Fruit fly (Drosophila melanogaster) whole organism, embryonic: Measurements from ENCODE around the gene CG13894.

ENCODE experiments used
- Asciz ChIP-seq: fragments of 200-800 bp; sonication (Bioruptor generic); optimal IDR thresholded peaks from 2 replicates; lab custom pipeline; 2017; ENCODE audit warnings: missing biosample characterization, mild to moderate bottlenecking, missing genetic modification characterization, missing genetic modification reagents
- BEAF-32 ChIP-seq: fragments of 200-800 bp; sonication (Bioruptor generic); optimal IDR thresholded peaks from 3 replicates; lab custom pipeline; 2017; ENCODE audit warnings: missing biosample characterization, missing genetic modification characterization, mild to moderate bottlenecking, moderate library complexity, missing genetic modification reagents
- CG10274 ChIP-seq: fragments of 200-800 bp; sonication (Bioruptor generic); optimal IDR thresholded peaks from 3 replicates; lab custom pipeline; 2017; ENCODE audit warnings: missing biosample characterization, mild to moderate bottlenecking, missing genetic modification characterization
- CG14014 ChIP-seq: fragments of 200-800 bp; sonication (Bioruptor generic); IDR thresholded peaks from 2 replicates; pipeline ENCODE4 v1.3.6; 2022; ENCODE audit warnings: missing biosample characterization, missing genetic modification characterization
- CG15601 ChIP-seq: fragments of 200-800 bp; sonication (Bioruptor generic); optimal IDR thresholded peaks from 3 replicates; lab custom pipeline; 2019; ENCODE audit warnings: missing biosample characterization, mild to moderate bottlenecking, missing genetic modification characterization, moderate library complexity
- CG1602 ChIP-seq: fragments of 200-800 bp; sonication (Bioruptor generic); optimal IDR thresholded peaks from 3 replicates; lab custom pipeline; 2016; ENCODE audit warnings: missing biosample characterization, missing genetic modification characterization
- CG16779 ChIP-seq: fragments of 200-800 bp; sonication (Bioruptor generic); IDR thresholded peaks from 2 replicates; pipeline ENCODE4 v1.3.6; 2022; ENCODE audit warnings: missing biosample characterization, missing genetic modification characterization
- CG16863 ChIP-seq: fragments of 200-800 bp; sonication (Bioruptor generic); optimal IDR thresholded peaks from 3 replicates; lab custom pipeline; 2016; ENCODE audit warnings: missing biosample characterization, missing genetic modification characterization
- CG17912 ChIP-seq: fragments of 200-800 bp; sonication (Bioruptor generic); optimal IDR thresholded peaks from 2 replicates; lab custom pipeline; 2018; ENCODE audit warnings: missing biosample characterization, mild to moderate bottlenecking, missing genetic modification characterization
- CG18011 ChIP-seq: fragments of 200-800 bp; sonication (Bioruptor generic); optimal IDR thresholded peaks from 2 replicates; lab custom pipeline; 2017; ENCODE audit warnings: missing biosample characterization, missing genetic modification characterization, mild to moderate bottlenecking, moderate library complexity, missing genotype
- CG30020 ChIP-seq: fragments of 200-800 bp; optimal IDR thresholded peaks from 2 replicates; lab custom pipeline; 2019; ENCODE audit warnings: missing biosample characterization, mild to moderate bottlenecking, missing genetic modification characterization, moderate library complexity
- CG31224 ChIP-seq: fragments of 200-800 bp; sonication (Bioruptor generic); IDR thresholded peaks from 2 replicates; pipeline ENCODE4 v1.3.6; 2022; ENCODE audit warnings: missing biosample characterization, missing genetic modification characterization
- CG33557 ChIP-seq: fragments of 200-800 bp; sonication (Bioruptor generic); optimal IDR thresholded peaks from 2 replicates; lab custom pipeline; 2019; ENCODE audit warnings: missing biosample characterization, mild to moderate bottlenecking, missing genetic modification characterization, moderate library complexity
- CG3995 ChIP-seq: fragments of 200-800 bp; sonication (Bioruptor generic); optimal IDR thresholded peaks from 3 replicates; lab custom pipeline; 2016; ENCODE audit warnings: missing biosample characterization, missing genetic modification characterization
- CG4282 ChIP-seq: fragments of 200-800 bp; sonication (Bioruptor generic); optimal IDR thresholded peaks from 2 replicates; lab custom pipeline; 2016; ENCODE audit warnings: missing biosample characterization, missing genetic modification characterization
- CG5953 ChIP-seq: fragments of 200-800 bp; sonication (Bioruptor generic); IDR thresholded peaks from 2 replicates; pipeline ENCODE4 v1.3.6; 2022; ENCODE audit warnings: missing biosample characterization, missing genetic modification characterization
- CG6175 ChIP-seq: fragments of 200-800 bp; sonication (Bioruptor generic); IDR thresholded peaks from 3 replicates; pipeline ENCODE4 v1.3.6; 2022; ENCODE audit warnings: missing biosample characterization, missing genetic modification characterization
- CG7556 ChIP-seq: fragments of 200-800 bp; sonication (Bioruptor generic); optimal IDR thresholded peaks from 2 replicates; lab custom pipeline; 2017; ENCODE audit warnings: missing biosample characterization, mild to moderate bottlenecking, missing genetic modification characterization
- CG7745 ChIP-seq: fragments of 200-800 bp; sonication (Bioruptor generic); optimal IDR thresholded peaks from 2 replicates; lab custom pipeline; 2018; ENCODE audit warnings: missing biosample characterization, mild to moderate bottlenecking, missing genetic modification characterization, moderate library complexity
- CG7786 ChIP-seq: fragments of 200-800 bp; sonication (Bioruptor generic); optimal IDR thresholded peaks from 2 replicates; lab custom pipeline; 2016; ENCODE audit warnings: missing biosample characterization, missing genetic modification characterization
- CG9817 ChIP-seq: fragments of 200-800 bp; sonication (Bioruptor generic); optimal IDR thresholded peaks from 2 replicates; lab custom pipeline; 2018; ENCODE audit warnings: missing biosample characterization, mild to moderate bottlenecking, missing genetic modification characterization, moderate library complexity
- D ChIP-seq, 2 experiments: fragments of 200-800 bp in 1 of 2; fragments of >200 bp in 1 of 2; sonication (Bioruptor generic) in 1 of 2; optimal IDR thresholded peaks; 2 replicates in 1 of 2; 3 replicates in 1 of 2; lab custom pipeline; 2017; ENCODE audit warnings: mild to moderate bottlenecking in 1 of 2, missing biosample characterization in 1 of 2, missing genetic modification characterization in 1 of 2, missing genetic modification reagents in 1 of 2
- Deaf1 ChIP-seq: fragments of 200-800 bp; optimal IDR thresholded peaks from 3 replicates; lab custom pipeline; 2019; ENCODE audit warnings: missing biosample characterization, mild to moderate bottlenecking, missing genetic modification characterization, moderate library complexity
- E2f2 ChIP-seq: fragments of 200-800 bp; sonication (Bioruptor generic); IDR thresholded peaks from 2 replicates; pipeline ENCODE4 v1.3.6; 2022; ENCODE audit warnings: missing biosample characterization, missing genetic modification characterization
- Ets65A ChIP-seq: fragments of 200-800 bp; sonication (Bioruptor generic); peaks from one replicate; lab custom pipeline; 2016; ENCODE audit warnings: missing biosample characterization, missing genetic modification characterization
- HLH4C ChIP-seq: fragments of 200-800 bp; sonication (Bioruptor generic); IDR thresholded peaks from 3 replicates; pipeline ENCODE4 v1.3.6; 2022; ENCODE audit warnings: missing biosample characterization, missing genetic modification characterization; ENCODE audit not compliant: partially characterized antibody
- Hey ChIP-seq: fragments of 200-800 bp; sonication (Bioruptor generic); optimal IDR thresholded peaks from 3 replicates; lab custom pipeline; 2018; ENCODE audit warnings: missing biosample characterization, mild to moderate bottlenecking, missing genetic modification characterization
- Hr51 ChIP-seq, 2 experiments: fragments of 200-800 bp; sonication (Bioruptor generic); optimal IDR thresholded peaks; 2 replicates in 1 of 2; 3 replicates in 1 of 2; lab custom pipeline; 2016 to 2018; ENCODE audit warnings: missing biosample characterization in 2 of 2, missing genetic modification characterization in 2 of 2, mild to moderate bottlenecking in 1 of 2, moderate library complexity in 1 of 2
- Max ChIP-seq: fragments of 200-800 bp; sonication (Bioruptor generic); optimal IDR thresholded peaks from 2 replicates; lab custom pipeline; 2016; ENCODE audit warnings: missing biosample characterization, mild to moderate bottlenecking, missing genetic modification characterization
- NfI ChIP-seq: fragments of 200-800 bp; sonication (Bioruptor generic); optimal IDR thresholded peaks from 3 replicates; lab custom pipeline; 2018; ENCODE audit warnings: missing biosample characterization, mild to moderate bottlenecking, missing genetic modification characterization, moderate library complexity
- Ravus ChIP-seq: fragments of 200-800 bp; sonication (Bioruptor generic); IDR thresholded peaks from 2 replicates; pipeline ENCODE4 v1.3.6; 2022; ENCODE audit warnings: missing biosample characterization, missing genetic modification characterization
- Xrp1 ChIP-seq: fragments of 200-800 bp; sonication (Bioruptor generic); IDR thresholded peaks from 2 replicates; pipeline ENCODE4 v1.3.6; 2022; ENCODE audit warnings: missing biosample characterization, missing genetic modification characterization
- al ChIP-seq: fragments of 200-800 bp; sonication (Bioruptor generic); IDR thresholded peaks from 2 replicates; pipeline ENCODE4 v1.3.6; 2022; ENCODE audit warnings: missing biosample characterization, missing genetic modification characterization
- ato ChIP-seq: fragments of 200-800 bp; sonication (Bioruptor generic); IDR thresholded peaks from 2 replicates; pipeline ENCODE4 v1.3.6; 2022; ENCODE audit warnings: missing biosample characterization, missing genetic modification characterization; ENCODE audit not compliant: partially characterized antibody
- cad ChIP-seq: fragments of >200 bp; optimal IDR thresholded peaks from 2 replicates; lab custom pipeline; 2017; ENCODE audit warnings: missing biosample characterization, missing genetic modification characterization
- cas ChIP-seq: fragments of 200-800 bp; sonication (Bioruptor generic); IDR thresholded peaks from 2 replicates; pipeline ENCODE4 v1.3.6; 2022; ENCODE audit warnings: missing biosample characterization, missing genetic modification characterization
- danr ChIP-seq: fragments of 200-800 bp; sonication (Bioruptor generic); IDR thresholded peaks from 2 replicates; pipeline ENCODE4 v1.3.6; 2022; ENCODE audit warnings: missing biosample characterization, missing genetic modification characterization
- dimm ChIP-seq: fragments of 200-800 bp; sonication (Bioruptor generic); IDR thresholded peaks from 2 replicates; pipeline ENCODE4 v1.3.6; 2022; ENCODE audit warnings: missing biosample characterization, missing genetic modification characterization
- disco-r ChIP-seq: fragments of 200-800 bp; sonication (Bioruptor generic); optimal IDR thresholded peaks from 2 replicates; lab custom pipeline; 2016; ENCODE audit warnings: missing biosample characterization, missing genetic modification characterization
- ems ChIP-seq: fragments of 200-800 bp; sonication (Bioruptor generic); optimal IDR thresholded peaks from 3 replicates; lab custom pipeline; 2016; ENCODE audit warnings: missing biosample characterization, missing genetic modification characterization
- gem ChIP-seq: fragments of 200-800 bp; sonication (Bioruptor generic); optimal IDR thresholded peaks from 2 replicates; lab custom pipeline; 2019; ENCODE audit warnings: missing biosample characterization, mild to moderate bottlenecking, missing genetic modification characterization, moderate library complexity
- lola ChIP-seq, 3 experiments: fragments of >200 bp in 2 of 3; fragments of 200-800 bp in 1 of 3; sonication (Bioruptor generic) in 1 of 3; optimal IDR thresholded peaks; 2 replicates each; lab custom pipeline; 2017 to 2019; ENCODE audit warnings: missing biosample characterization in 3 of 3, missing genetic modification characterization in 3 of 3, mild to moderate bottlenecking in 1 of 3, moderate library complexity in 1 of 3
- mam ChIP-seq: fragments of 200-800 bp; sonication (Bioruptor generic); optimal IDR thresholded peaks from 3 replicates; lab custom pipeline; 2016; ENCODE audit warnings: missing biosample characterization, missing genetic modification characterization
- mirr ChIP-seq: fragments of 200-800 bp; sonication (Bioruptor generic); optimal IDR thresholded peaks from 3 replicates; lab custom pipeline; 2018; ENCODE audit warnings: missing biosample characterization, mild to moderate bottlenecking, missing genetic modification characterization
- sens-2 ChIP-seq: fragments of 200-800 bp; sonication (Bioruptor generic); IDR thresholded peaks from 2 replicates; pipeline ENCODE4 v1.3.6; 2022; ENCODE audit warnings: missing biosample characterization, missing genetic modification characterization
- sisA ChIP-seq: fragments of 200-800 bp; sonication (Bioruptor generic); IDR thresholded peaks from 2 replicates; pipeline ENCODE4 v1.3.6; 2022; ENCODE audit warnings: missing biosample characterization, missing genetic modification characterization
- slp2 ChIP-seq: fragments of 200-800 bp; sonication (Bioruptor generic); optimal IDR thresholded peaks from 2 replicates; lab custom pipeline; 2016; ENCODE audit warnings: missing biosample characterization, missing genetic modification characterization
- stwl ChIP-seq: fragments of 200-800 bp; sonication (Bioruptor generic); optimal IDR thresholded peaks from 3 replicates; lab custom pipeline; 2018; ENCODE audit warnings: missing biosample characterization, mild to moderate bottlenecking, missing genetic modification characterization, moderate library complexity

CG13894 gene

DNA sequence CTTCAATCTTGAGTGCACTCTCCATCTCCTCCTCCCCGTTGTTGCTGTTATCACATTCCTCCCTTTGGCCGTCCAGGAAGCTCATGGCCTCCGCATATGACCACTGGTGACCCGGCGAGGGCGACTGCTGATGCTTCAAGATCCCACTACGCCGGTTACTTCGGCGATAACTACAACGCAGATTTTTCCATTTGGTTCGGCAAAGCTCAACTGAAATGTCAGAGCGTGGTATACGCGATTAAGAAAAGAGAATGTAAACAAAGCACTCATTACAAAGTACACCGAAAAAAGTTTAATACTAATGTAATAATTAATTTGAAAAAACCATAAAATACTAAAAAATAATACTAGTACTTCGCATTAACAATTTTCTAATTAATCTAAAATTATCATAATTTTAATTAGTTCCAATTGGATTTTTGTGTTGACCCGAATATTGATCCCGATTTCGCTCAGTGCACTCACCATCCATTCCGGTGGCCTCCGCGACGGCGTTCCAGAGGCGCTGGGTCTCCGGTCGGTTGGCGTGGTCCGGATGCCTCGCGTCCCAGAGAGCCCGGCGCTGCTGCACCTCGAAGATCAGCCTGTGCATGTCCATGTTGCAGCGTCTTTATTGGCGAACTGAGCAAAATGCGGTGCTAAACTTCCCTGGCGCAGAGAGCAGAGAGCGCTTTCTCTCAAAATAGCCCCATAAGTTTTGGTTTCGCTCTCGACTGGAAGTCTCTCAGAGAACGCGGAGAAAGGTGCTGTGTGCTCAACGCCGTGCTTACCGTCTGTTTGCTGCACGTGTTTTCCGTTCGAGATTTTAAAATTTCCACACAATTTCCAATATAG, 39.8 kb upstream of the CG13894 start (continued):
- TF ChIP-seq Hr51 (GFP tag; optimal IDR thresholded peaks at IDR 0.05; lab: Kevin White, UChicago) (peak; percentile 42 to 92), CG3995 (GFP tag; lab: Kevin White, UChicago) (peak; percentile 34), Xrp1 (peak; percentile 96), dimm (GFP tag; lab: Robert Waterston, UW) (peak; percentile 74), E2f2 (peak; percentile 75), cas (GFP tag; lab: Robert Waterston, UW) (peak; percentile 55; the same call in 1 of the 2 replicates), cad (GFP tag; lab: Kevin White, UChicago) (no peak), CG4282 (GFP tag; lab: Kevin White, UChicago) (no peak), CG10274 (GFP tag; lab: Kevin White, UChicago) (peak; percentile 75), CG16863 (GFP tag; lab: Kevin White, UChicago) (peak; percentile 48), D (optimal IDR thresholded peaks at IDR 0.05; lab: Kevin White, UChicago) (no peak), D (GFP tag; optimal IDR thresholded peaks at IDR 0.05; lab: Kevin White, UChicago) (peak; percentile 94), sens-2 (GFP tag; lab: Robert Waterston, UW) (peak; percentile 89), al (GFP tag; lab: Robert Waterston, UW) (peak; percentile 76), CG15601 (tag; lab: Kevin White, UChicago) (peak; percentile 94), mam (peak; percentile 42), Asciz (GFP tag; lab: Kevin White, UChicago) (peak; percentile 90), CG16779 (GFP tag; lab: Robert Waterston, UW) (no peak), CG7786 (GFP tag; lab: Kevin White, UChicago) (peak; percentile 46), Hey (tag; lab: Kevin White, UChicago) (peak; percentile 19), ato (GFP tag; lab: Robert Waterston, UW) (no peak), Ets65A (peak; percentile 93), slp2 (GFP tag; lab: Kevin White, UChicago) (peak; percentile 22), CG9817 (peak; percentile 82), stwl (tag; lab: Kevin White, UChicago) (peak; percentile 17), CG6175 (GFP tag; lab: Robert Waterston, UW) (peak; percentile 75; the same call in 1 of the 3 replicates), CG18011 (GFP tag; lab: Kevin White, UChicago) (peak; percentile 43), ems (GFP tag; lab: Kevin White, UChicago) (peak; percentile 76), HLH4C (no peak), CG1602 (GFP tag; lab: Kevin White, UChicago) (peak; percentile 89), CG30020 (tag; lab: Kevin White, UChicago) (peak; percentile 75), CG5953 (GFP tag; lab: Robert Waterston, UW) (peak; percentile 86), CG17912 (GFP tag; lab: Kevin White, UChicago) (peak; percentile 33), Max (GFP tag; lab: Kevin White, UChicago) (peak; percentile 81), CG14014 (peak; percentile 87), danr (GFP tag; lab: Robert Waterston, UW) (peak; percentile 85), gem (tag; lab: Kevin White, UChicago) (peak; percentile 96), CG7745 (tag; lab: Kevin White, UChicago) (peak; percentile 24), sisA (GFP tag; lab: Robert Waterston, UW) (peak; percentile 90), BEAF-32 (GFP tag; lab: Kevin White, UChicago) (no peak), lola (GFP tag; optimal IDR thresholded peaks at IDR 0.05; lab: Kevin White, UChicago) (peak in 1 of 3 experiments; percentile 95), CG7556 (peak; percentile 93), NfI (peak; percentile 82), CG31224 (GFP tag; lab: Robert Waterston, UW) (peak; percentile 71), CG33557 (GFP tag; lab: Kevin White, UChicago) (peak; percentile 95), Deaf1 (tag; lab: Kevin White, UChicago) (peak; percentile 68), disco-r (no peak), Ravus (GFP tag; lab: Robert Waterston, UW) (peak; percentile 66), mirr (GFP tag; lab: Kevin White, UChicago) (no peak)
